Fruit fly (Drosophila melanogaster): ENCODE data around the gene SNF4Agamma.

DNA sequence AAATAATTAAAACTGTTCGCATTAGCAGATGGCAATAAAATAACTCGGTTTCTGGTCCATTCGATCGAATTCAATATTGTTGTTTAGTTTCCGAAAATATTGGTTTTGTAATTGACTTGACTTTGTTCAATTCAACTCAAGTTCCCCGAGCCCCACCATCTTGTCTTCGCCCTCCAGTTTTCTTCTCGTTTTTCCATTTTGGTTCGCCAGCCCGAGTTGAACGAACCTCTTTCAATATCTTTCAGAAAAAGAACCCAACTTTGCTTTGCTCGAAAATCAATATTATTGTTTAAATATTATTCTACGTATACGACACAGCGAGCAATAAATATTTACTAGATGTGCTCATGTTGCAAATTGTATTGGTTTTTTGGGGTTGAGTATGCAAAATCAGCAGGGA is 18.1 kb downstream of the SNF4Agamma start:
- TF ChIP-seq EcR (GFP tag; optimal IDR thresholded peaks at IDR 0.05) (no peak), CG8478 (optimal IDR thresholded peaks at IDR 0.05) (no peak), usp (GFP tag; optimal IDR thresholded peaks at IDR 0.05) (no peak), psq (optimal IDR thresholded peaks at IDR 0.05) (no peak)

All from whole organism.